Fruit fly (Drosophila melanogaster) whole organism, embryonic: Measurements from ENCODE around the gene CG13392.
A peak's percentile ranks its signal among the peaks of the same experiment; 100 is the strongest.

Source experiments
- Aef1 ChIP-seq: fragments of 200-800 bp; sonication (Bioruptor generic); IDR thresholded peaks from 3 replicates; pipeline ENCODE4 v1.3.6; 2022; ENCODE audit warnings: missing biosample characterization, missing genetic modification characterization
- Asciz ChIP-seq: fragments of 200-800 bp; sonication (Bioruptor generic); optimal IDR thresholded peaks from 2 replicates; lab custom pipeline; 2017; ENCODE audit warnings: missing biosample characterization, mild to moderate bottlenecking, missing genetic modification characterization, missing genetic modification reagents
- BEAF-32 ChIP-seq: fragments of 200-800 bp; sonication (Bioruptor generic); optimal IDR thresholded peaks from 3 replicates; lab custom pipeline; 2017; ENCODE audit warnings: missing biosample characterization, missing genetic modification characterization, mild to moderate bottlenecking, moderate library complexity, missing genetic modification reagents
- Bgb ChIP-seq: fragments of 200-800 bp; sonication (Bioruptor generic); IDR thresholded peaks from 2 replicates; pipeline ENCODE4 v1.3.6; 2022; ENCODE audit warnings: missing biosample characterization, missing genetic modification characterization; ENCODE audit not compliant: partially characterized antibody
- CG10979 ChIP-seq: fragments of 200-800 bp; sonication (Bioruptor generic); optimal IDR thresholded peaks from 2 replicates; lab custom pipeline; 2018; ENCODE audit warnings: missing biosample characterization, mild to moderate bottlenecking, missing genetic modification characterization, moderate library complexity
- CG11696 ChIP-seq: fragments of 200-800 bp; sonication (Bioruptor generic); IDR thresholded peaks from 2 replicates; pipeline ENCODE4 v1.3.6; 2022; ENCODE audit warnings: missing biosample characterization, missing genetic modification characterization
- CG12391 ChIP-seq: fragments of 200-800 bp; sonication (Bioruptor generic); optimal IDR thresholded peaks from 3 replicates; lab custom pipeline; 2018; ENCODE audit warnings: missing biosample characterization, mild to moderate bottlenecking, missing genetic modification characterization, moderate library complexity
- CG14965 ChIP-seq: fragments of 200-800 bp; sonication (Bioruptor generic); optimal IDR thresholded peaks from 2 replicates; lab custom pipeline; 2016; ENCODE audit warnings: missing biosample characterization, missing genetic modification characterization, borderline replicate concordance
- CG1603 ChIP-seq: fragments of 200-800 bp; sonication (Bioruptor generic); optimal IDR thresholded peaks from 2 replicates; lab custom pipeline; 2019; ENCODE audit warnings: missing biosample characterization, mild to moderate bottlenecking, missing genetic modification characterization, moderate library complexity
- CG1792 ChIP-seq: fragments of 200-800 bp; sonication (Bioruptor generic); optimal IDR thresholded peaks from 2 replicates; lab custom pipeline; 2016; ENCODE audit warnings: missing biosample characterization, missing genetic modification characterization
- CG18764 ChIP-seq: fragments of 200-800 bp; sonication (Bioruptor generic); optimal IDR thresholded peaks from 3 replicates; lab custom pipeline; 2016; ENCODE audit warnings: missing biosample characterization, missing genetic modification characterization
- CG2889 ChIP-seq: fragments of 200-800 bp; sonication (Bioruptor generic); IDR thresholded peaks from 3 replicates; pipeline ENCODE4 v1.3.6; 2022; ENCODE audit warnings: missing biosample characterization, missing genetic modification characterization
- CG30403 ChIP-seq: fragments of 200-800 bp; sonication (Bioruptor generic); optimal IDR thresholded peaks from 3 replicates; lab custom pipeline; 2016; ENCODE audit warnings: missing biosample characterization, missing genetic modification characterization
- CG31224 ChIP-seq: fragments of 200-800 bp; sonication (Bioruptor generic); IDR thresholded peaks from 2 replicates; pipeline ENCODE4 v1.3.6; 2022; ENCODE audit warnings: missing biosample characterization, missing genetic modification characterization
- CG31388 ChIP-seq: fragments of 200-800 bp; sonication (Bioruptor generic); optimal IDR thresholded peaks from 2 replicates; lab custom pipeline; 2016; ENCODE audit warnings: missing biosample characterization, missing genetic modification characterization
- CG33557 ChIP-seq: fragments of 200-800 bp; sonication (Bioruptor generic); optimal IDR thresholded peaks from 2 replicates; lab custom pipeline; 2019; ENCODE audit warnings: missing biosample characterization, mild to moderate bottlenecking, missing genetic modification characterization, moderate library complexity
- CG3726 ChIP-seq: fragments of 200-800 bp; sonication (Bioruptor generic); IDR thresholded peaks from 3 replicates; pipeline ENCODE4, ENCODE4 v1.3.6; 2022; ENCODE audit warnings: missing biosample characterization, missing genetic modification characterization
- CG3995 ChIP-seq: fragments of 200-800 bp; sonication (Bioruptor generic); optimal IDR thresholded peaks from 3 replicates; lab custom pipeline; 2016; ENCODE audit warnings: missing biosample characterization, missing genetic modification characterization
- CG5953 ChIP-seq: fragments of 200-800 bp; sonication (Bioruptor generic); IDR thresholded peaks from 2 replicates; pipeline ENCODE4 v1.3.6; 2022; ENCODE audit warnings: missing biosample characterization, missing genetic modification characterization
- CG8765 ChIP-seq: fragments of 200-800 bp; sonication (Bioruptor generic); IDR thresholded peaks from 2 replicates; pipeline ENCODE4 v1.3.6; 2022; ENCODE audit warnings: missing biosample characterization, missing genetic modification characterization
- CG9876 ChIP-seq: fragments of 200-800 bp; sonication (Bioruptor generic); optimal IDR thresholded peaks from 2 replicates; lab custom pipeline; 2016; ENCODE audit warnings: missing biosample characterization, missing genetic modification characterization
- CrebB ChIP-seq: fragments of 200-800 bp; sonication (Bioruptor generic); optimal IDR thresholded peaks from 3 replicates; lab custom pipeline; 2018; ENCODE audit warnings: missing biosample characterization, mild to moderate bottlenecking, missing genetic modification characterization
- Dip3 ChIP-seq: fragments of 200-800 bp; sonication (Bioruptor generic); optimal IDR thresholded peaks from 3 replicates; lab custom pipeline; 2016; ENCODE audit warnings: missing biosample characterization, missing genetic modification characterization
- E2f1 ChIP-seq: fragments of 200-800 bp; sonication (Bioruptor generic); IDR thresholded peaks from 2 replicates; pipeline ENCODE4 v1.3.6; 2022; ENCODE audit warnings: missing biosample characterization, missing genetic modification characterization
- ERR ChIP-seq: fragments of 200-800 bp; sonication (Bioruptor generic); optimal IDR thresholded peaks from 2 replicates; lab custom pipeline; 2016; ENCODE audit warnings: missing biosample characterization, missing genetic modification characterization
- Gug ChIP-seq: fragments of 200-800 bp; sonication (Bioruptor generic); IDR thresholded peaks from 4 replicates; pipeline ENCODE4 v1.3.6; 2022; ENCODE audit warnings: missing biosample characterization, missing genetic modification characterization
- HLHmδ ChIP-seq: fragments of 200-800 bp; sonication (Bioruptor generic); optimal IDR thresholded peaks from 2 replicates; lab custom pipeline; 2018; ENCODE audit warnings: missing biosample characterization, mild to moderate bottlenecking, missing genetic modification characterization, moderate library complexity
- Hr78 ChIP-seq, 2 experiments: fragments of 200-800 bp in 1 of 2; fragments of >200 bp in 1 of 2; sonication (Bioruptor generic) in 1 of 2; optimal IDR thresholded peaks; 2 replicates each; lab custom pipeline; 2017 to 2019; ENCODE audit warnings: missing biosample characterization in 2 of 2, missing genetic modification characterization in 2 of 2, mild to moderate bottlenecking in 1 of 2, moderate library complexity in 1 of 2
- Med ChIP-seq: fragments of 200-800 bp; sonication (Bioruptor generic); peaks from one replicate; lab custom pipeline; 2016; ENCODE audit warnings: missing biosample characterization, missing genetic modification characterization, mild to moderate bottlenecking, inconsistent platforms, moderate library complexity
- NfI ChIP-seq: fragments of 200-800 bp; sonication (Bioruptor generic); optimal IDR thresholded peaks from 3 replicates; lab custom pipeline; 2018; ENCODE audit warnings: missing biosample characterization, mild to moderate bottlenecking, missing genetic modification characterization, moderate library complexity
- Optix ChIP-seq: fragments of 200-800 bp; sonication (Bioruptor generic); IDR thresholded peaks from 3 replicates; pipeline ENCODE4 v1.3.6; 2022; ENCODE audit warnings: missing biosample characterization, missing genetic modification characterization
- Rx ChIP-seq: fragments of 200-800 bp; sonication (Bioruptor generic); IDR thresholded peaks from 2 replicates; pipeline ENCODE4 v1.3.6; 2022; ENCODE audit warnings: missing biosample characterization, missing genetic modification characterization
- Sry-β ChIP-seq: fragments of 200-800 bp; sonication (Bioruptor generic); optimal IDR thresholded peaks from 2 replicates; lab custom pipeline; 2018; ENCODE audit warnings: missing biosample characterization, mild to moderate bottlenecking, missing genetic modification characterization, moderate library complexity
- Xbp1 ChIP-seq: fragments of 200-800 bp; sonication (Bioruptor generic); optimal IDR thresholded peaks from 3 replicates; lab custom pipeline; 2016; ENCODE audit warnings: missing biosample characterization, mild to moderate bottlenecking, missing genetic modification characterization
- abd-A ChIP-seq: fragments of 200-800 bp; sonication (Bioruptor generic); optimal IDR thresholded peaks from 3 replicates; lab custom pipeline; 2019; ENCODE audit warnings: missing biosample characterization, mild to moderate bottlenecking, missing genetic modification characterization, moderate library complexity
- az2 ChIP-seq: fragments of 200-800 bp; sonication (Bioruptor generic); optimal IDR thresholded peaks from 3 replicates; lab custom pipeline; 2016; ENCODE audit warnings: missing biosample characterization, missing genetic modification characterization
- cas ChIP-seq: fragments of 200-800 bp; sonication (Bioruptor generic); IDR thresholded peaks from 2 replicates; pipeline ENCODE4 v1.3.6; 2022; ENCODE audit warnings: missing biosample characterization, missing genetic modification characterization
- eve ChIP-seq, 2 experiments: fragments of >200 bp; optimal IDR thresholded peaks; 2 replicates each; lab custom pipeline; 2017; ENCODE audit warnings: missing biosample characterization in 2 of 2, missing genetic modification characterization in 2 of 2
- exex ChIP-seq: fragments of 200-800 bp; sonication (Bioruptor generic); optimal IDR thresholded peaks from 4 replicates; lab custom pipeline; 2018; ENCODE audit warnings: missing biosample characterization, mild to moderate bottlenecking, missing genetic modification characterization, moderate library complexity
- gfzf ChIP-seq: fragments of 200-800 bp; sonication (Bioruptor generic); optimal IDR thresholded peaks from 2 replicates; lab custom pipeline; 2016; ENCODE audit warnings: missing biosample characterization, mild to moderate bottlenecking, missing genetic modification characterization, moderate library complexity
- grau ChIP-seq: fragments of 200-800 bp; optimal IDR thresholded peaks from 3 replicates; lab custom pipeline; 2019; ENCODE audit warnings: missing biosample characterization, mild to moderate bottlenecking, missing genetic modification characterization, moderate library complexity
- ham ChIP-seq: fragments of 200-800 bp; sonication (Bioruptor generic); IDR thresholded peaks from 2 replicates; pipeline ENCODE4 v1.3.6; 2022; ENCODE audit warnings: missing biosample characterization, missing genetic modification characterization
- jigr1 ChIP-seq: fragments of 200-800 bp; sonication (Bioruptor generic); IDR thresholded peaks from 3 replicates; pipeline ENCODE4 v1.3.6; 2022; ENCODE audit warnings: missing biosample characterization, missing genetic modification characterization
- pan ChIP-seq, 4 experiments: fragments of >200 bp in 3 of 4; fragments of 200-800 bp in 1 of 4; sonication (Bioruptor generic) in 1 of 4; optimal IDR thresholded peaks in 3 of 4; IDR thresholded peaks in 1 of 4; 2 replicates each; pipeline versions ENCODE4 v1.3.6 to Lab custom; 2017 to 2022; ENCODE audit warnings: missing biosample characterization in 2 of 4, missing genetic modification characterization in 2 of 4, mixed read lengths in 1 of 4
- pzg ChIP-seq: fragments of 200-800 bp; sonication (Bioruptor generic); optimal IDR thresholded peaks from 3 replicates; lab custom pipeline; 2018; ENCODE audit warnings: missing biosample characterization, mild to moderate bottlenecking, missing genetic modification characterization, moderate library complexity
- slbo ChIP-seq: fragments of 200-800 bp; sonication (Bioruptor generic); IDR thresholded peaks from 2 replicates; pipeline ENCODE4 v1.3.6; 2022; ENCODE audit warnings: missing biosample characterization, missing genetic modification characterization
- tap ChIP-seq: fragments of 200-800 bp; optimal IDR thresholded peaks from 3 replicates; lab custom pipeline; 2019; ENCODE audit warnings: missing biosample characterization, mild to moderate bottlenecking, missing genetic modification characterization, moderate library complexity
- tup ChIP-seq: fragments of 200-800 bp; sonication (Bioruptor generic); optimal IDR thresholded peaks from 2 replicates; lab custom pipeline; 2016; ENCODE audit warnings: missing biosample characterization, mild to moderate bottlenecking, missing genetic modification characterization, moderate library complexity
- unpg ChIP-seq: fragments of 200-800 bp; sonication (Bioruptor generic); optimal IDR thresholded peaks from 3 replicates; lab custom pipeline; 2018; ENCODE audit warnings: missing biosample characterization, mild to moderate bottlenecking, missing genetic modification characterization, moderate library complexity

The CG13392 gene

dm6 chr2L:8384108-8384601, 1.5 kb upstream of the CG13392 start, which contains the start of the genes Dad1 and CG13384 (continued):
- TF ChIP-seq CG31388 (GFP tag; lab: Kevin White, UChicago) = peak; percentile 78
- peak; percentile 58 for TF ChIP-seq Rx (GFP tag; lab: Robert Waterston, UW)
- TF ChIP-seq CG11696 (GFP tag; lab: Robert Waterston, UW) = peak; percentile 65
- peak; percentile 84 for TF ChIP-seq CG2889 (GFP tag; lab: Robert Waterston, UW)
- TF ChIP-seq abd-A (tag; lab: Kevin White, UChicago) = no peak
- peak; percentile 34 for TF ChIP-seq pzg (GFP tag; lab: Kevin White, UChicago)
- no peak for TF ChIP-seq CG1792 (GFP tag; lab: Kevin White, UChicago)
- peak; percentile 13 for TF ChIP-seq ERR
- TF ChIP-seq CG9876 (GFP tag; lab: Kevin White, UChicago) = peak; percentile 1
- TF ChIP-seq slbo (GFP tag; lab: Robert Waterston, UW) = peak; percentile 96
- peak; percentile 93 for TF ChIP-seq E2f1 (GFP tag; lab: Robert Waterston, UW)
- peak; percentile 85 for TF ChIP-seq CG31224 (GFP tag; lab: Robert Waterston, UW)
- TF ChIP-seq CG33557 (GFP tag; lab: Kevin White, UChicago) = peak; percentile 93
- peak; percentile 78; the same call in 1 of the 2 replicates for TF ChIP-seq CG8765
- TF ChIP-seq CG3995 (GFP tag; lab: Kevin White, UChicago) = peak; percentile 43
- TF ChIP-seq Xbp1 (GFP tag; lab: Kevin White, UChicago) = peak; percentile 95
- peak; percentile 90 for TF ChIP-seq exex
- peak; percentile 65 for TF ChIP-seq gfzf
- peak; percentile 74; the same call in 1 of the 2 replicates for TF ChIP-seq ham (GFP tag; lab: Robert Waterston, UW)
- peak; percentile 78 for TF ChIP-seq Gug (GFP tag; lab: Robert Waterston, UW)
- no peak for TF ChIP-seq HLHmδ
- no peak for TF ChIP-seq Optix
- TF ChIP-seq CG30403 = peak; percentile 96
- TF ChIP-seq tup (GFP tag; lab: Kevin White, UChicago) = peak; percentile 45
- TF ChIP-seq CG14965 (GFP tag; lab: Kevin White, UChicago) = no peak
- peak; percentile 73; the same call in 2 of the 3 replicates for TF ChIP-seq jigr1 (GFP tag; lab: Robert Waterston, UW)
- peak; percentile 92 for TF ChIP-seq az2 (GFP tag; lab: Kevin White, UChicago)
- peak; percentile 84 for TF ChIP-seq cas (GFP tag; lab: Robert Waterston, UW)
- TF ChIP-seq grau (tag; lab: Kevin White, UChicago) = peak; percentile 100
- TF ChIP-seq Aef1 (GFP tag; lab: Robert Waterston, UW) = peak; percentile 74
- TF ChIP-seq pan (optimal IDR thresholded peaks at IDR 0.05; lab: Kevin White, UChicago) = no peak
- TF ChIP-seq pan (GFP tag; optimal IDR thresholded peaks at IDR 0.05 in 1 of 2, IDR thresholded peaks at IDR 0.05 in 1 of 2) = peak in 1 of 2 experiments; percentile 93
- TF ChIP-seq NfI (GFP tag; lab: Kevin White, UChicago) = peak; percentile 91
- TF ChIP-seq CG5953 (GFP tag; lab: Robert Waterston, UW) = peak; percentile 58; the same call in 1 of the 2 replicates
- TF ChIP-seq CrebB (tag; lab: Kevin White, UChicago) = peak; percentile 83
- peak; percentile 47; the same call in 1 of the 2 replicates for TF ChIP-seq Bgb
- peak; percentile 78 for TF ChIP-seq Med (GFP tag; lab: Kevin White, UChicago)
- TF ChIP-seq CG10979 = peak; percentile 90
- peak; percentile 83 for TF ChIP-seq CG18764 (GFP tag; lab: Kevin White, UChicago)
- TF ChIP-seq Dip3 (GFP tag; lab: Kevin White, UChicago) = peak; percentile 67
- peak; percentile 68 for TF ChIP-seq BEAF-32
- peak; percentile 44 for TF ChIP-seq Sry-β (GFP tag; lab: Kevin White, UChicago)
- TF ChIP-seq CG1603 (tag; lab: Kevin White, UChicago) = peak; percentile 33
- TF ChIP-seq CG12391 (tag; lab: Kevin White, UChicago) = peak; percentile 97
- peak; percentile 90 for TF ChIP-seq tap (tag; lab: Kevin White, UChicago)
- TF ChIP-seq unpg (GFP tag; lab: Kevin White, UChicago) = peak; percentile 93
- TF ChIP-seq Asciz (GFP tag; lab: Kevin White, UChicago) = peak; percentile 80
- TF ChIP-seq CG3726 (GFP tag; lab: Robert Waterston, UW) = peak; percentile 74; the same call in 2 of the 3 replicates
- TF ChIP-seq Hr78 (GFP tag; optimal IDR thresholded peaks at IDR 0.05; lab: Kevin White, UChicago) = peak in 1 of 2 experiments; percentile 37
- no peak for TF ChIP-seq eve (GFP tag; optimal IDR thresholded peaks at IDR 0.05; lab: Kevin White, UChicago)
